Fruit fly (Drosophila melanogaster): ENCODE measurements around the gene side-II.

DNA sequence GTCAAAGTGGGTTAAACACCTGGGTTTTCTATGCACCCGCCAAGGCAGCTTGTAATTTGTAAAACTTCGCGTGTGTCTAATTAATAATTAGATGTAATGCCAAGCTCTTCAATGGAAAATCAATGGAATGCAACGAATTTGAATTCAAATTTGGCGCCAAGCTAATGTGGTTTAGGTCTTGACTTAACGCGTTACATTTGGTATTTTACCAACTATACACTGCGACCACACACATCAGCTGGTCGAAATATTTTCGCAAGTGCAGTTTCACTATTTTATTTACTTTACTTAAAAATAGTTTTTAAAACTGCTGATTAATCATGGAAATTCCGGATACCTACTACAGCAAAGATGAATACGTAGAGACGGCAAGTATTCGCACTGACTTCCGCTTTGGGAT lies 33.4 kb upstream of the side-II start, which contains the start of gene DCTN5-p25:
- TF ChIP-seq CG8632 (GFP tag; optimal IDR thresholded peaks at IDR 0.05): no peak
- TF ChIP-seq CG10669 (GFP tag; optimal IDR thresholded peaks at IDR 0.05): no peak
- no peak for TF ChIP-seq vri (GFP tag; optimal IDR thresholded peaks at IDR 0.05)
- TF ChIP-seq pdm3 (GFP tag; optimal IDR thresholded peaks at IDR 0.05): no peak
- TF ChIP-seq CG8119 (GFP tag; IDR thresholded peaks at IDR 0.05): no peak
- TF ChIP-seq net (GFP tag; optimal IDR thresholded peaks at IDR 0.05): no peak
- TF ChIP-seq Hr39 (GFP tag; optimal IDR thresholded peaks at IDR 0.05): no peak
- TF ChIP-seq Hr38 (GFP tag; optimal IDR thresholded peaks at IDR 0.05): no peak
- TF ChIP-seq Lpt (GFP tag; optimal IDR thresholded peaks at IDR 0.05): no peak
- TF ChIP-seq topi (GFP tag; optimal IDR thresholded peaks at IDR 0.05): no peak
- no peak for TF ChIP-seq CG16779 (tag; optimal IDR thresholded peaks at IDR 0.05)

Data from whole organism, prepupa.